Worm (Caenorhabditis elegans) whole organism, L4/young adult: ENCODE results near the gene B0361.9.

Experiments used
- W03F9.2 ChIP-seq: fragments of 150-350 bp; optimal IDR thresholded peaks from 2 replicates; lab custom pipeline; 2014; ENCODE audit warnings: missing biosample characterization, missing genetic modification characterization
- him-1 ChIP-seq: sonication (generic microtip); optimal IDR thresholded peaks from 2 replicates; lab custom pipeline; 2016; ENCODE audit warnings: missing genotype, missing genetic modification reagents, missing genetic modification characterization, missing compliant biosample characterization

ce11 chrIII:7301668-7302067 lies 2.2 kb upstream of the B0361.9 start:
- TF ChIP-seq him-1: no peak
- TF ChIP-seq W03F9.2: no peak
